Worm (Caenorhabditis elegans) whole organism, mixed stage, embryonic: ENCODE data around the gene nprt-1.

Source experiments
- bed-3 ChIP-seq: fragments of 200-800 bp; sonication (Bioruptor generic); optimal IDR thresholded peaks from 3 replicates; lab custom pipeline; 2018; ENCODE audit warnings: mild to moderate bottlenecking, missing genetic modification characterization, moderate library complexity, missing compliant biosample characterization
- blmp-1 ChIP-seq: fragments of 150-350 bp; optimal IDR thresholded peaks from 2 replicates; lab custom pipeline; 2014; ENCODE audit warnings: missing biosample characterization, missing genetic modification characterization
- ceh-39 ChIP-seq: fragments of 150-350 bp; optimal IDR thresholded peaks from 2 replicates; lab custom pipeline; 2014; ENCODE audit warnings: missing biosample characterization, missing genetic modification characterization
- ceh-83 ChIP-seq: fragments of 200-800 bp; sonication (Bioruptor generic); optimal IDR thresholded peaks from 2 replicates; lab custom pipeline; 2018; ENCODE audit warnings: mild to moderate bottlenecking, missing genetic modification characterization, missing compliant biosample characterization
- cnd-1 ChIP-seq: fragments of 200-800 bp; sonication (Bioruptor generic); optimal IDR thresholded peaks from 2 replicates; lab custom pipeline; 2018; ENCODE audit warnings: mild to moderate bottlenecking, missing genetic modification characterization, missing compliant biosample characterization
- drap-1 ChIP-seq: fragments of 200-800 bp; sonication (Bioruptor generic); optimal IDR thresholded peaks from 3 replicates; lab custom pipeline; 2018; ENCODE audit warnings: mild to moderate bottlenecking, missing genetic modification characterization, missing compliant biosample characterization
- elt-1 ChIP-seq: sonication (generic microtip); optimal IDR thresholded peaks from 2 replicates; lab custom pipeline; 2017; ENCODE audit warnings: missing genetic modification characterization, mild to moderate bottlenecking, missing compliant biosample characterization, antibody characterized with exemption, moderate library complexity, borderline replicate concordance; ENCODE audit not compliant: insufficient read depth
- elt-3 ChIP-seq: fragments of 150-350 bp; optimal IDR thresholded peaks from 2 replicates; lab custom pipeline; 2014; ENCODE audit warnings: missing biosample characterization, missing genetic modification characterization
- flh-1 ChIP-seq: fragments of 200-800 bp; sonication (Bioruptor generic); optimal IDR thresholded peaks from 2 replicates; lab custom pipeline; 2018; ENCODE audit warnings: mild to moderate bottlenecking, missing genetic modification characterization, moderate library complexity, missing compliant biosample characterization
- ham-2 ChIP-seq: fragments of 200-800 bp; sonication (Bioruptor generic); optimal IDR thresholded peaks from 2 replicates; lab custom pipeline; 2018; ENCODE audit warnings: mild to moderate bottlenecking, missing genetic modification characterization, missing compliant biosample characterization
- lin-13 ChIP-seq: fragments of 150-350 bp; optimal IDR thresholded peaks from 2 replicates; lab custom pipeline; 2014; ENCODE audit warnings: missing biosample characterization, missing genetic modification characterization
- lin-32 ChIP-seq: fragments of 200-800 bp; sonication (Bioruptor generic); optimal IDR thresholded peaks from 2 replicates; lab custom pipeline; 2018; ENCODE audit warnings: mild to moderate bottlenecking, missing genetic modification characterization, missing compliant biosample characterization
- lsy-2 ChIP-seq: fragments of 150-350 bp; optimal IDR thresholded peaks from 2 replicates; lab custom pipeline; 2014; ENCODE audit warnings: missing biosample characterization, missing genetic modification characterization
- mab-5 ChIP-seq: fragments of 150-350 bp; optimal IDR thresholded peaks from 2 replicates; lab custom pipeline; 2014; ENCODE audit warnings: missing biosample characterization, missing genetic modification characterization
- mep-1 ChIP-seq: fragments of 150-350 bp; optimal IDR thresholded peaks from 2 replicates; lab custom pipeline; 2017; ENCODE audit warnings: missing biosample characterization, missing genetic modification reagents, missing genetic modification characterization, inconsistent platforms
- mls-2 ChIP-seq: sonication (generic microtip); optimal IDR thresholded peaks from 2 replicates; lab custom pipeline; 2016; ENCODE audit warnings: mild to moderate bottlenecking, missing genetic modification characterization, moderate library complexity, missing compliant biosample characterization
- nhr-2 ChIP-seq: fragments of 150-350 bp; optimal IDR thresholded peaks from 2 replicates; lab custom pipeline; 2014; ENCODE audit warnings: missing biosample characterization, missing genetic modification characterization
- nhr-28 ChIP-seq: fragments of 150-350 bp; optimal IDR thresholded peaks from 2 replicates; lab custom pipeline; 2014; ENCODE audit warnings: missing biosample characterization, missing genetic modification characterization
- nhr-76 ChIP-seq: sonication (generic microtip); optimal IDR thresholded peaks from 2 replicates; lab custom pipeline; 2017; ENCODE audit warnings: missing biosample characterization, missing genetic modification characterization
- pha-4 ChIP-seq: fragments of 150-350 bp; optimal IDR thresholded peaks from 2 replicates; lab custom pipeline; 2018; ENCODE audit warnings: missing biosample characterization, missing genetic modification reagents, missing genetic modification characterization
- sem-2 ChIP-seq: fragments of 200-800 bp; sonication (Bioruptor generic); optimal IDR thresholded peaks from 2 replicates; lab custom pipeline; 2018; ENCODE audit warnings: mild to moderate bottlenecking, missing genetic modification characterization, missing compliant biosample characterization
- snpc-4 ChIP-seq: fragments of 150-350 bp; optimal IDR thresholded peaks from 2 replicates; lab custom pipeline; 2014; ENCODE audit warnings: missing biosample characterization, missing genetic modification characterization
- sptf-1 ChIP-seq: sonication (generic microtip); optimal IDR thresholded peaks from 2 replicates; lab custom pipeline; 2017; ENCODE audit warnings: mild to moderate bottlenecking, missing genetic modification characterization, moderate library complexity, missing compliant biosample characterization
- tbx-8 ChIP-seq: fragments of 200-800 bp; sonication (Bioruptor generic); optimal IDR thresholded peaks from 2 replicates; lab custom pipeline; 2018; ENCODE audit warnings: mild to moderate bottlenecking, missing genetic modification characterization, moderate library complexity, missing compliant biosample characterization
- unc-120 ChIP-seq: sonication (generic microtip); optimal IDR thresholded peaks from 2 replicates; lab custom pipeline; 2017; ENCODE audit warnings: missing genetic modification characterization, missing compliant biosample characterization; ENCODE audit not compliant: poor library complexity, severe bottlenecking
- unc-39 ChIP-seq: fragments of 150-350 bp; optimal IDR thresholded peaks from 2 replicates; lab custom pipeline; 2014; ENCODE audit warnings: missing biosample characterization, missing genetic modification characterization
- unc-62 ChIP-seq: fragments of 150-350 bp; optimal IDR thresholded peaks from 2 replicates; lab custom pipeline; 2014; ENCODE audit warnings: missing biosample characterization, missing genetic modification reagents, missing genetic modification characterization
- zip-8 ChIP-seq: fragments of 150-350 bp; optimal IDR thresholded peaks from 2 replicates; lab custom pipeline; 2014; ENCODE audit warnings: missing biosample characterization, missing genetic modification characterization
- ztf-11 ChIP-seq: fragments of 150-350 bp; optimal IDR thresholded peaks from 2 replicates; lab custom pipeline; 2014; ENCODE audit warnings: missing biosample characterization, missing genetic modification characterization

nprt-1 gene

DNA sequence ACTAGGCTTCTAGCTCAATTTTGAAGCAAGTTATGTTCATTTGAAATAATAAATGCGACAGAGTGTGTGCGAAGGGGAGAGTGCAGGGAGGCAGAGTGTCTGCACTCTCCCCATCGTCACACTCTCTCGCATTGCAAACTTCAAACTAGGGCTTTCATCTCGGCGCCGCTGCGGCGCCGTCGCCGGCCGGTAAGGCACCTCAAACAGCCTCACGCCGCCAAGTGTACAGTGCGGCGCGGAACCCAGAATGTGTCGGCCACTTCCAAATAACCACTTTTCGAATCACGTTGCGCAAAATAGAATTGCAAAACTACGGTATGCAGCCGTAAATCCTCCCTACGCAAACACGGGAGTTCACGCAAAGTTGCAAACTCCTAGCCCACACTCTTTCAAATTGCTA is 41.0 kb downstream of the nprt-1 start:
- TF ChIP-seq unc-120 = no peak
- TF ChIP-seq ham-2 (GFP tag; lab: Kevin White, UChicago) = no peak
- TF ChIP-seq pha-4 = no peak
- TF ChIP-seq sem-2 (GFP tag; lab: Kevin White, UChicago) = no peak
- TF ChIP-seq lin-13 (tag; lab: Kevin White, UChicago) = no peak
- no peak for TF ChIP-seq blmp-1 (tag; lab: Kevin White, UChicago)
- TF ChIP-seq snpc-4 (tag; lab: Kevin White, UChicago) = no peak
- TF ChIP-seq unc-39 (tag; lab: Kevin White, UChicago) = no peak
- no peak for TF ChIP-seq elt-3
- no peak for TF ChIP-seq zip-8 (tag; lab: Kevin White, UChicago)
- TF ChIP-seq, all 35 proteins: peak for 0

DNA sequence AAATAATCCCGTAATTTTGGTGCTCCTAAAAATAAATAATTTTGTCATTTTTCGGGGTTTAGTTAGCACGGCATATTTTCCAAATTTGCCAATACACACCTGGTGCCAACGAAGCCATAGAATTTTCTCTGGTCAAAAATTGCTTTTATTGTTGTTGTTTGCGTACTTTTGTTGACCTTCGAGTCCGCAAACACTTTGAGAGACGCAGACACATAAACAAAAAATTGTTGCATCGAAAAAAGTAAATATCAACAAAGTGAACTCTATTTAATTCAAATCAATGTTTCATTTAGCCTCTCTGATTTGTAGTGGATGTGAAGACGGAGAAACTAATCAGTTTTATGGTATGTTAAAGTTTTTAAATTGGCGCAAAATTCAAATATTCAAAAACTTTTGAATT is 44.0 kb downstream of the nprt-1 start, which contains the start of gene Y54G2A.40:
Gene Y54G2A.40 (plus strand): TSS at position 213 of the 400 bp plus-strand sequence.
- TF ChIP-seq pha-4 (peak; percentile 33), mep-1 (tag; lab: Kevin White, UChicago) (no peak)
- TF ChIP-seq, all 35 proteins: peak for 1

DNA sequence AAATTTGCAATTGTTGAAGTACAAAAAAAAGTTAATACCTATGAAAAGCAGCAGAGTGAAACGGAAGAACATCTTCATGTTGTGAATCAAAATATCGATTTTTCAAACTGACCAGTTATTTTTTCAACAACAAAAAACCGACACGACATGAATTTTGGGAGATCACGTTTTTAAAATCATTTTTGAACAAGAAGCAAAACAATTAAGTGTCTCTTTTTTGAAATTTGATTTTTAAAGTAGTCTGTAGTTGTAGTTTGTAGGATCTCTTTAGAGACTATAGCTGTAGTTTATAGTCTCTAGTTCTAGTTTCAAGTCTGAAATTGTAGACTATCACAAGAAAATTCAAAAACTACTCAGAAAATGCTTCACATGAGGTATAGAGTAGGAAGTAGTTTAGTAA is 46.4 kb downstream of the nprt-1 start, which contains the start of gene Y54G2A.15:
Gene Y54G2A.15 (minus strand): TSS at position 101 of the 400 bp plus-strand sequence.
- TF ChIP-seq nhr-76 (tag; lab: Kevin White, UChicago) (no peak), unc-120 (no peak), ham-2 (GFP tag; lab: Kevin White, UChicago) (no peak), lsy-2 (no peak), elt-1 (no peak), pha-4 (no peak), elt-3 (no peak), mab-5 (tag; lab: Kevin White, UChicago) (no peak), nhr-28 (tag; lab: Kevin White, UChicago) (no peak), snpc-4 (tag; lab: Kevin White, UChicago) (no peak), flh-1 (GFP tag; lab: Kevin White, UChicago) (no peak), bed-3 (no peak), unc-62 (no peak)

DNA sequence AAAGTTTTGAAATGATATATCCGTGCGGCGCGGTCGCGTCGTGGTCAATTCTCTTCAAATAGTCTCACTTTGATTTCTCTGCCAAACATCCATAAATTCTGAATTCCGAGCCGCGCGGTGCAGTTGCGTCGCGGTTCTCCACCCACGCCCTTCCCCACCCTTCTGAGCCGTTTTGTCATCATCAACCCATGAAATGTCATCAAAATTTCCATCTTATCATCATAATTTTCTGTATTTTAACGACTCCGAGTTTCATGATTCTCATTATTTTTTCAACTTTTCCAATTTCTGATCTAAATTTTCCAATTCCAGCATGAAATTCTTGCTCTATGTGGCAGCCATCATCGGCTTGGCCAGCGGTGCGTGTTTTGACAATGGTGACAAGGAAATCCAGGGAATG is 48.1 kb downstream of the nprt-1 start, which contains the start of gene clec-84:
Gene clec-84 (plus strand): TSS at position 301 of the 400 bp plus-strand sequence.
- TF ChIP-seq nhr-2 (tag; lab: Kevin White, UChicago) (no peak), mep-1 (tag; lab: Kevin White, UChicago) (no peak), tbx-8 (GFP tag; lab: Kevin White, UChicago) (no peak), flh-1 (GFP tag; lab: Kevin White, UChicago) (no peak), lsy-2 (no peak), blmp-1 (tag; lab: Kevin White, UChicago) (no peak), nhr-76 (tag; lab: Kevin White, UChicago) (no peak), nhr-28 (tag; lab: Kevin White, UChicago) (no peak), ztf-11 (tag; lab: Kevin White, UChicago) (no peak)

- no peak for TF ChIP-seq lin-32
- no peak for TF ChIP-seq drap-1 (GFP tag; lab: Kevin White, UChicago)
- no peak for TF ChIP-seq cnd-1 (tag; lab: Kevin White, UChicago)
- TF ChIP-seq blmp-1 (tag; lab: Kevin White, UChicago) = no peak
- TF ChIP-seq nhr-28 (tag; lab: Kevin White, UChicago) = no peak
- TF ChIP-seq flh-1 (GFP tag; lab: Kevin White, UChicago) = no peak
- TF ChIP-seq elt-3 = no peak
- TF ChIP-seq sptf-1 (tag; lab: Kevin White, UChicago) = no peak
These were observed 49.0 kb downstream of the nprt-1 start, which contains the start of gene clec-83 for ce11 chrIV:2841260-2841659. Gene clec-83, minus strand, starts transcription at chrIV:2841472.

DNA sequence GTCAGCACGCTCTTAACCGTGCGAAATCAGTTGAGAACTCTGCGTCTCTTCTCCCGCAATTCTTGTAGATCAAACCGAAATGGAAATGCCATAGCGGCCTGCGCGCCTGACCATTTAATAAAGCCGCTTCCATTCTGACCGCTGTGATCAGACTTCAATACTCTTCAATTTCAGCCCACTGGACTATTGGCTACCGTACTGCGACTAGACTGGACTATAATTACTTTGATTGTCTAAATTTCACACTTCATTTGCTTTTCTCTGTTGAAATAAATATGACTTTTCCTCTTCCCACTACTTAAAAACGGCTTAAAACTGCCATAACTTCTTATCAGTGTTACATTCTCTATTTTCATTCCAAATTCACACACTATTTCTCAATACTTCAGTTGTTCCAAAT is 51.9 kb downstream of the nprt-1 start, which contains the start of gene Y54G2A.7:
Gene Y54G2A.7 (plus strand): TSS at position 301 of the 400 bp plus-strand sequence.
- TF ChIP-seq mls-2 = no peak
- no peak for TF ChIP-seq nhr-28 (tag; lab: Kevin White, UChicago)
- TF ChIP-seq sem-2 (GFP tag; lab: Kevin White, UChicago) = no peak
- TF ChIP-seq ceh-83 = no peak
- no peak for TF ChIP-seq ceh-39 (tag; lab: Kevin White, UChicago)
- TF ChIP-seq blmp-1 (tag; lab: Kevin White, UChicago) = no peak
